Fruit fly (Drosophila melanogaster): ENCODE results near the gene CG6006.

The CG6006 gene

dm6 chr3R:16214474-16215318, 59.9 kb downstream of the CG6006 start:
- TF ChIP-seq CG6808 (GFP tag; optimal IDR thresholded peaks at IDR 0.05), result peak; percentile 29
- TF ChIP-seq achi (GFP tag; optimal IDR thresholded peaks at IDR 0.05), result no peak
- peak; percentile 19 for TF ChIP-seq CG6276 (GFP tag; optimal IDR thresholded peaks at IDR 0.05)
- TF ChIP-seq spab (GFP tag; optimal IDR thresholded peaks at IDR 0.05), result peak; percentile 21
- no peak for TF ChIP-seq Sox15 (GFP tag; optimal IDR thresholded peaks at IDR 0.05)
- no peak for TF ChIP-seq CG11762 (GFP tag; optimal IDR thresholded peaks at IDR 0.05; ENCODE audit: insufficient read depth)
- TF ChIP-seq acj6 (GFP tag; optimal IDR thresholded peaks at IDR 0.05), result no peak
- TF ChIP-seq Smox (GFP tag; optimal IDR thresholded peaks at IDR 0.05), result peak; percentile 18
- TF ChIP-seq CG1621 (tag; optimal IDR thresholded peaks at IDR 0.05), result no peak
- no peak for TF ChIP-seq fd85E (GFP tag; optimal IDR thresholded peaks at IDR 0.05)
- peak; percentile 31 for TF ChIP-seq topi (GFP tag; optimal IDR thresholded peaks at IDR 0.05)
- no peak for TF ChIP-seq CG34406 (GFP tag; optimal IDR thresholded peaks at IDR 0.05)
- TF ChIP-seq CG3032 (tag; optimal IDR thresholded peaks at IDR 0.05), result peak; percentile 36
- no peak for TF ChIP-seq Gug (GFP tag; IDR thresholded peaks at IDR 0.05)
- no peak for TF ChIP-seq fd59A (GFP tag; optimal IDR thresholded peaks at IDR 0.05)
- peak in 1 of 2 experiments; percentile 41 for TF ChIP-seq salr (GFP tag; optimal IDR thresholded peaks at IDR 0.05)
- no peak for TF ChIP-seq Blimp-1 (GFP tag; optimal IDR thresholded peaks at IDR 0.05)
- TF ChIP-seq lz (GFP tag; optimal IDR thresholded peaks at IDR 0.05), result peak; percentile 15
- TF ChIP-seq svp (GFP tag), result peak; percentile 73
- peak; percentile 32 for TF ChIP-seq CG4318 (GFP tag; optimal IDR thresholded peaks at IDR 0.05)
- no peak for TF ChIP-seq eg (GFP tag; IDR thresholded peaks at IDR 0.05)
- TF ChIP-seq esn (GFP tag; optimal IDR thresholded peaks at IDR 0.05), result peak; percentile 51
- no peak; the same call in 2 of the 3 replicates for TF ChIP-seq CG6163 (GFP tag; IDR thresholded peaks at IDR 0.05)
- TF ChIP-seq dsx (GFP tag; optimal IDR thresholded peaks at IDR 0.05; ENCODE audit: poor library complexity, severe bottlenecking), result no peak
- peak; percentile 21 for TF ChIP-seq net (GFP tag; optimal IDR thresholded peaks at IDR 0.05)
- no peak for TF ChIP-seq CG6792 (GFP tag; optimal IDR thresholded peaks at IDR 0.05)
- no peak for TF ChIP-seq ss (GFP tag; optimal IDR thresholded peaks at IDR 0.05)
- no peak for TF ChIP-seq Eip93F (GFP tag; optimal IDR thresholded peaks at IDR 0.05)
- TF ChIP-seq Ets21C (GFP tag; optimal IDR thresholded peaks at IDR 0.05), result no peak
- TF ChIP-seq CG15336 (GFP tag; IDR thresholded peaks at IDR 0.05), result no peak
- no peak for TF ChIP-seq Hr38 (GFP tag; optimal IDR thresholded peaks at IDR 0.05)
- no peak for TF ChIP-seq CG16779 (tag; optimal IDR thresholded peaks at IDR 0.05)
- peak; percentile 31 for TF ChIP-seq Hr4 (GFP tag; optimal IDR thresholded peaks at IDR 0.05)
- peak; percentile 23 for TF ChIP-seq CG10669 (GFP tag; optimal IDR thresholded peaks at IDR 0.05)
- no peak for TF ChIP-seq CG11902 (GFP tag; optimal IDR thresholded peaks at IDR 0.05)
- TF ChIP-seq CG32006 (GFP tag; optimal IDR thresholded peaks at IDR 0.05), result peak; percentile 59
- TF ChIP-seq Eip75B (GFP tag; optimal IDR thresholded peaks at IDR 0.05), result no peak
- TF ChIP-seq CG9139 (GFP tag; optimal IDR thresholded peaks at IDR 0.05), result no peak
- peak; percentile 4 for TF ChIP-seq Sox102F (GFP tag; optimal IDR thresholded peaks at IDR 0.05)
- TF ChIP-seq fkh (GFP tag; optimal IDR thresholded peaks at IDR 0.05), result no peak
- peak; percentile 1 for TF ChIP-seq CG3919 (GFP tag; optimal IDR thresholded peaks at IDR 0.05)
- peak; percentile 5 for TF ChIP-seq Sox14 (GFP tag; optimal IDR thresholded peaks at IDR 0.05)
- no peak for TF ChIP-seq CG7368 (GFP tag; optimal IDR thresholded peaks at IDR 0.05)
- TF ChIP-seq CG8319 (GFP tag; optimal IDR thresholded peaks at IDR 0.05), result no peak
- no peak for TF ChIP-seq vri (GFP tag; optimal IDR thresholded peaks at IDR 0.05)
- no peak for TF ChIP-seq CG8632 (GFP tag; optimal IDR thresholded peaks at IDR 0.05)
- TF ChIP-seq CG31627 (GFP tag; optimal IDR thresholded peaks at IDR 0.05), result peak; percentile 2
- TF ChIP-seq Eip78C (GFP tag), result peak; percentile 83
- TF ChIP-seq CG11294 (GFP tag; IDR thresholded peaks at IDR 0.05), result no peak
- peak; percentile 27 for TF ChIP-seq Ets96B (tag; optimal IDR thresholded peaks at IDR 0.05)
